Fruit fly (Drosophila melanogaster) whole organism, embryonic: ENCODE measurements around the gene Doc1.

Experiments
- Ada2b ChIP-seq: fragments of 200-800 bp; sonication (Bioruptor generic); IDR thresholded peaks from 2 replicates; pipeline ENCODE4 v1.3.6; 2022; ENCODE audit warnings: missing biosample characterization, missing genetic modification characterization
- Bdp1 ChIP-seq: fragments of 200-800 bp; sonication (Bioruptor generic); optimal IDR thresholded peaks from 3 replicates; lab custom pipeline; 2016; ENCODE audit warnings: missing biosample characterization, missing genetic modification characterization
- CG10274 ChIP-seq: fragments of 200-800 bp; sonication (Bioruptor generic); optimal IDR thresholded peaks from 3 replicates; lab custom pipeline; 2017; ENCODE audit warnings: missing biosample characterization, mild to moderate bottlenecking, missing genetic modification characterization
- CG10366 ChIP-seq: fragments of 200-800 bp; sonication (Bioruptor generic); IDR thresholded peaks from 2 replicates; pipeline ENCODE4 v1.3.6; 2022; ENCODE audit warnings: missing biosample characterization, missing genetic modification characterization
- CG10543 ChIP-seq: fragments of 200-800 bp; sonication (Bioruptor generic); optimal IDR thresholded peaks from 3 replicates; lab custom pipeline; 2017; ENCODE audit warnings: missing biosample characterization, mild to moderate bottlenecking, missing genetic modification characterization, moderate library complexity
- CG10654 ChIP-seq: fragments of 200-800 bp; sonication (Bioruptor generic); optimal IDR thresholded peaks from 2 replicates; lab custom pipeline; 2016; ENCODE audit warnings: missing biosample characterization, missing genetic modification characterization
- CG10959 ChIP-seq: fragments of 200-800 bp; sonication (Bioruptor generic); IDR thresholded peaks from 2 replicates; pipeline ENCODE4 v1.3.6; 2022; ENCODE audit warnings: missing biosample characterization, missing genetic modification characterization
- CG10979 ChIP-seq: fragments of 200-800 bp; sonication (Bioruptor generic); optimal IDR thresholded peaks from 2 replicates; lab custom pipeline; 2018; ENCODE audit warnings: missing biosample characterization, mild to moderate bottlenecking, missing genetic modification characterization, moderate library complexity
- CG11093 ChIP-seq: fragments of 200-800 bp; sonication (Bioruptor generic); IDR thresholded peaks from 3 replicates; pipeline ENCODE4 v1.3.6; 2022; ENCODE audit warnings: missing biosample characterization, missing genetic modification characterization
- CG11723 ChIP-seq: fragments of 200-800 bp; sonication (Bioruptor generic); optimal IDR thresholded peaks from 2 replicates; lab custom pipeline; 2017; ENCODE audit warnings: missing biosample characterization, mild to moderate bottlenecking, missing genetic modification characterization
- CG13296 ChIP-seq: fragments of 200-800 bp; sonication (Bioruptor generic); optimal IDR thresholded peaks from 3 replicates; lab custom pipeline; 2018; ENCODE audit warnings: missing biosample characterization, mild to moderate bottlenecking, missing genetic modification characterization
- CG17361 ChIP-seq: fragments of 200-800 bp; sonication (Bioruptor generic); IDR thresholded peaks from 3 replicates; pipeline ENCODE4 v1.3.6; 2022; ENCODE audit warnings: missing biosample characterization, missing genetic modification characterization
- CG17612 ChIP-seq: fragments of 200-800 bp; sonication (Bioruptor generic); IDR thresholded peaks from 2 replicates; pipeline ENCODE4 v1.3.6; 2022; ENCODE audit warnings: missing biosample characterization, missing genetic modification characterization
- CG18262 ChIP-seq: fragments of 200-800 bp; optimal IDR thresholded peaks from 3 replicates; lab custom pipeline; 2019; ENCODE audit warnings: missing biosample characterization, mild to moderate bottlenecking, missing genetic modification characterization, moderate library complexity
- CG4360 ChIP-seq: fragments of 200-800 bp; sonication (Bioruptor generic); IDR thresholded peaks from 2 replicates; pipeline ENCODE4 v1.3.6; 2022; ENCODE audit warnings: missing biosample characterization, missing genetic modification characterization
- CG5953 ChIP-seq: fragments of 200-800 bp; sonication (Bioruptor generic); IDR thresholded peaks from 2 replicates; pipeline ENCODE4 v1.3.6; 2022; ENCODE audit warnings: missing biosample characterization, missing genetic modification characterization
- CG7786 ChIP-seq: fragments of 200-800 bp; sonication (Bioruptor generic); optimal IDR thresholded peaks from 2 replicates; lab custom pipeline; 2016; ENCODE audit warnings: missing biosample characterization, missing genetic modification characterization
- CG7987 ChIP-seq: fragments of 200-800 bp; sonication (Bioruptor generic); optimal IDR thresholded peaks from 2 replicates; lab custom pipeline; 2018; ENCODE audit warnings: missing biosample characterization, mild to moderate bottlenecking, missing genetic modification characterization, moderate library complexity
- CG8281 ChIP-seq: fragments of 200-800 bp; sonication (Bioruptor generic); optimal IDR thresholded peaks from 2 replicates; lab custom pipeline; 2018; ENCODE audit warnings: missing biosample characterization, mild to moderate bottlenecking, missing genetic modification characterization, moderate library complexity
- CG9215 ChIP-seq: fragments of 200-800 bp; sonication (Bioruptor generic); IDR thresholded peaks from 2 replicates; pipeline ENCODE4 v1.3.6; 2022; ENCODE audit warnings: missing biosample characterization, missing genetic modification characterization
- Camta ChIP-seq: fragments of 200-800 bp; sonication (Bioruptor generic); optimal IDR thresholded peaks from 2 replicates; lab custom pipeline; 2016; ENCODE audit warnings: missing biosample characterization, missing genetic modification characterization
- Dek ChIP-seq: fragments of 200-800 bp; sonication (Bioruptor generic); optimal IDR thresholded peaks from 3 replicates; lab custom pipeline; 2019; ENCODE audit warnings: missing biosample characterization, mild to moderate bottlenecking, missing genetic modification characterization, moderate library complexity
- Ets97D ChIP-seq: fragments of 200-800 bp; sonication (Bioruptor generic); optimal IDR thresholded peaks from 3 replicates; lab custom pipeline; 2016; ENCODE audit warnings: missing biosample characterization, missing genetic modification characterization
- Gsc ChIP-seq: fragments of 200-800 bp; sonication (Bioruptor generic); IDR thresholded peaks from 2 replicates; pipeline ENCODE4 v1.3.6; 2022; ENCODE audit warnings: missing biosample characterization, missing genetic modification characterization
- Lpt ChIP-seq: fragments of >200 bp; optimal IDR thresholded peaks from 2 replicates; lab custom pipeline; 2018; ENCODE audit warnings: missing biosample characterization, missing genetic modification characterization
- Meics ChIP-seq: fragments of 200-800 bp; sonication (Bioruptor generic); optimal IDR thresholded peaks from 2 replicates; lab custom pipeline; 2017; ENCODE audit warnings: missing biosample characterization, mild to moderate bottlenecking, missing genetic modification characterization
- NC2α ChIP-seq: fragments of 200-800 bp; sonication (Bioruptor generic); optimal IDR thresholded peaks from 2 replicates; lab custom pipeline; 2016; ENCODE audit warnings: missing biosample characterization, missing genetic modification characterization
- Side ChIP-seq: fragments of 200-800 bp; sonication (Bioruptor generic); optimal IDR thresholded peaks from 2 replicates; lab custom pipeline; 2016; ENCODE audit warnings: missing biosample characterization, missing genetic modification characterization
- Taf1 ChIP-seq: fragments of 200-800 bp; sonication (Bioruptor generic); IDR thresholded peaks from 2 replicates; pipeline ENCODE4 v1.3.6; 2022; ENCODE audit warnings: missing biosample characterization, missing genetic modification characterization
- chinmo ChIP-seq: fragments of 200-800 bp; sonication (Bioruptor generic); IDR thresholded peaks from 4 replicates; pipeline ENCODE4 v1.3.6; 2022; ENCODE audit warnings: missing biosample characterization, missing genetic modification characterization; ENCODE audit not compliant: partially characterized antibody
- ci ChIP-seq: fragments of 200-800 bp; sonication (Bioruptor generic); IDR thresholded peaks from 3 replicates; pipeline ENCODE4 v1.3.6; 2022; ENCODE audit warnings: missing biosample characterization, missing genetic modification characterization
- cwo ChIP-seq: fragments of 200-800 bp; sonication (Bioruptor generic); optimal IDR thresholded peaks from 3 replicates; lab custom pipeline; 2017; ENCODE audit warnings: missing biosample characterization, missing genetic modification characterization, mild to moderate bottlenecking, moderate library complexity, missing genetic modification reagents
- dati ChIP-seq: fragments of 200-800 bp; sonication (Bioruptor generic); IDR thresholded peaks from 2 replicates; pipeline ENCODE4 v1.3.6; 2022; ENCODE audit warnings: missing biosample characterization, missing genetic modification characterization
- dmrt99B ChIP-seq: fragments of 200-800 bp; sonication (Bioruptor generic); optimal IDR thresholded peaks from 2 replicates; lab custom pipeline; 2018; ENCODE audit warnings: missing biosample characterization, mild to moderate bottlenecking, missing genetic modification characterization, moderate library complexity
- fd96Cb ChIP-seq: fragments of 200-800 bp; sonication (Bioruptor generic); optimal IDR thresholded peaks from 2 replicates; lab custom pipeline; 2018; ENCODE audit warnings: missing biosample characterization, mild to moderate bottlenecking, missing genetic modification characterization, moderate library complexity
- gsb-n ChIP-seq: fragments of 200-800 bp; sonication (Bioruptor generic); optimal IDR thresholded peaks from 3 replicates; lab custom pipeline; 2018; ENCODE audit warnings: missing biosample characterization, mild to moderate bottlenecking, missing genetic modification characterization
- lab ChIP-seq: fragments of 200-800 bp; sonication (Bioruptor generic); optimal IDR thresholded peaks from 3 replicates; lab custom pipeline; 2017; ENCODE audit warnings: missing biosample characterization, missing genetic modification characterization, mild to moderate bottlenecking, moderate library complexity, missing genetic modification reagents
- lilli ChIP-seq: fragments of 200-800 bp; sonication (Bioruptor generic); optimal IDR thresholded peaks from 3 replicates; lab custom pipeline; 2016; ENCODE audit warnings: missing biosample characterization, missing genetic modification characterization
- lmd ChIP-seq: fragments of 200-800 bp; sonication (Bioruptor generic); IDR thresholded peaks from 2 replicates; pipeline ENCODE4 v1.3.6; 2022; ENCODE audit warnings: missing biosample characterization, missing genetic modification characterization
- nom ChIP-seq: fragments of 200-800 bp; sonication (Bioruptor generic); optimal IDR thresholded peaks from 2 replicates; lab custom pipeline; 2017; ENCODE audit warnings: missing biosample characterization, missing genetic modification characterization, mild to moderate bottlenecking, moderate library complexity, missing genetic modification reagents
- oc ChIP-seq: fragments of 200-800 bp; sonication (Bioruptor generic); optimal IDR thresholded peaks from 2 replicates; lab custom pipeline; 2018; ENCODE audit warnings: missing biosample characterization, mild to moderate bottlenecking, missing genetic modification characterization, moderate library complexity
- pfk ChIP-seq: fragments of 200-800 bp; sonication (Bioruptor generic); optimal IDR thresholded peaks from 2 replicates; lab custom pipeline; 2018; ENCODE audit warnings: missing biosample characterization, mild to moderate bottlenecking, missing genetic modification characterization, moderate library complexity
- prd ChIP-seq, 3 experiments: fragments of >200 bp in 2 of 3; fragments of 200-800 bp in 1 of 3; sonication (Bioruptor generic) in 1 of 3; optimal IDR thresholded peaks in 2 of 3; IDR thresholded peaks in 1 of 3; 2 replicates in 2 of 3; 3 replicates in 1 of 3; pipeline versions ENCODE4 v1.3.6 to Lab custom; 2017 to 2022; ENCODE audit warnings: missing biosample characterization in 1 of 3, missing genetic modification characterization in 1 of 3
- repo ChIP-seq: fragments of 200-800 bp; sonication (Bioruptor generic); optimal IDR thresholded peaks from 2 replicates; lab custom pipeline; 2016; ENCODE audit warnings: missing biosample characterization, missing genetic modification characterization
- sisA ChIP-seq: fragments of 200-800 bp; sonication (Bioruptor generic); IDR thresholded peaks from 2 replicates; pipeline ENCODE4 v1.3.6; 2022; ENCODE audit warnings: missing biosample characterization, missing genetic modification characterization
- toy ChIP-seq: fragments of 200-800 bp; sonication (Bioruptor generic); IDR thresholded peaks from 2 replicates; pipeline ENCODE4 v1.3.6; 2022; ENCODE audit warnings: missing biosample characterization, missing genetic modification characterization
- unc-4 ChIP-seq: fragments of 200-800 bp; sonication (Bioruptor generic); IDR thresholded peaks from 2 replicates; pipeline ENCODE4 v1.3.6; 2022; ENCODE audit warnings: missing biosample characterization, missing genetic modification characterization; ENCODE audit not compliant: partially characterized antibody
- zen ChIP-seq: fragments of 200-800 bp; sonication (Bioruptor generic); optimal IDR thresholded peaks from 3 replicates; lab custom pipeline; 2018; ENCODE audit warnings: missing biosample characterization, mild to moderate bottlenecking, missing genetic modification characterization, moderate library complexity
- zf30C ChIP-seq: fragments of 200-800 bp; sonication (Bioruptor generic); optimal IDR thresholded peaks from 3 replicates; lab custom pipeline; 2018; ENCODE audit warnings: missing biosample characterization, mild to moderate bottlenecking, missing genetic modification characterization

The Doc1 gene

dm6 chr3L:9057429-9058088 lies 16.4 kb downstream of the Doc1 start (continued):
- TF ChIP-seq CG17612, result peak; percentile 66
- no peak for TF ChIP-seq repo (GFP tag; lab: Kevin White, UChicago)
- peak; percentile 86 for TF ChIP-seq zf30C (GFP tag; lab: Kevin White, UChicago)
- TF ChIP-seq CG7987 (GFP tag; lab: Kevin White, UChicago), result peak; percentile 68
- TF ChIP-seq CG10979 (tag; lab: Kevin White, UChicago), result peak; percentile 91
- TF ChIP-seq CG10654 (GFP tag; lab: Kevin White, UChicago), result peak; percentile 88
- no peak for TF ChIP-seq prd (optimal IDR thresholded peaks at IDR 0.05; lab: Kevin White, UChicago)
- peak; percentile 93 for TF ChIP-seq prd (GFP tag; IDR thresholded peaks at IDR 0.05; lab: Robert Waterston, UW)
- peak; percentile 80 for TF ChIP-seq oc (tag; lab: Kevin White, UChicago)
- no peak for TF ChIP-seq chinmo (GFP tag; lab: Robert Waterston, UW)
- TF ChIP-seq lab (GFP tag; lab: Kevin White, UChicago), result peak; percentile 97
- TF ChIP-seq nom (GFP tag; lab: Kevin White, UChicago), result peak; percentile 90
- TF ChIP-seq lmd, result peak; percentile 90
- peak; percentile 75; the same call in 1 of the 2 replicates for TF ChIP-seq toy (GFP tag; lab: Robert Waterston, UW)
- peak; percentile 95 for TF ChIP-seq CG17361 (GFP tag; lab: Robert Waterston, UW)
- peak; percentile 92 for TF ChIP-seq sisA (GFP tag; lab: Robert Waterston, UW)
- TF ChIP-seq CG8281, result peak; percentile 71
- TF ChIP-seq Meics, result peak; percentile 93
- no peak for TF ChIP-seq Lpt
- TF ChIP-seq pfk (GFP tag; lab: Kevin White, UChicago), result peak; percentile 2
- peak; percentile 53 for TF ChIP-seq Camta (GFP tag; lab: Kevin White, UChicago)
- TF ChIP-seq CG11093 (GFP tag; lab: Robert Waterston, UW), result peak; percentile 80
- peak; percentile 3 for TF ChIP-seq Ets97D (GFP tag; lab: Kevin White, UChicago)
- peak; percentile 86 for TF ChIP-seq fd96Cb (tag; lab: Kevin White, UChicago)
- TF ChIP-seq Dek, result peak; percentile 94
- peak; percentile 80 for TF ChIP-seq CG5953 (GFP tag; lab: Robert Waterston, UW)
- TF ChIP-seq CG13296, result peak; percentile 91
- TF ChIP-seq Taf1 (GFP tag; lab: Robert Waterston, UW), result peak; percentile 90
- TF ChIP-seq Bdp1, result peak; percentile 30
- peak; percentile 54 for TF ChIP-seq dati
- peak; percentile 51 for TF ChIP-seq CG4360 (GFP tag; lab: Robert Waterston, UW)
- TF ChIP-seq dmrt99B (tag; lab: Kevin White, UChicago), result peak; percentile 92
- peak; percentile 73 for TF ChIP-seq Gsc (GFP tag; lab: Robert Waterston, UW)
- peak; percentile 11 for TF ChIP-seq Side (GFP tag; lab: Kevin White, UChicago)
- TF ChIP-seq CG10274 (GFP tag; lab: Kevin White, UChicago), result peak; percentile 62
- peak; percentile 74 for TF ChIP-seq zen
- TF ChIP-seq ci (GFP tag; lab: Robert Waterston, UW), result peak; percentile 92
- TF ChIP-seq CG18262 (tag; lab: Kevin White, UChicago), result peak; percentile 94
- TF ChIP-seq lilli (GFP tag; lab: Kevin White, UChicago), result peak; percentile 82
- TF ChIP-seq Ada2b (GFP tag; lab: Robert Waterston, UW), result peak; percentile 89
- peak; percentile 90 for TF ChIP-seq cwo (GFP tag; lab: Kevin White, UChicago)
- TF ChIP-seq CG10543, result peak; percentile 95
- TF ChIP-seq CG10366, result peak; percentile 88
- TF ChIP-seq CG7786 (GFP tag; lab: Kevin White, UChicago), result peak; percentile 3
- no peak for TF ChIP-seq NC2α (GFP tag; lab: Kevin White, UChicago)
- TF ChIP-seq CG11723 (GFP tag; lab: Kevin White, UChicago), result peak; percentile 80
- peak; percentile 89 for TF ChIP-seq CG9215
- peak; percentile 88 for TF ChIP-seq gsb-n (tag; lab: Kevin White, UChicago)
- no peak for TF ChIP-seq unc-4
- TF ChIP-seq CG10959 (GFP tag; lab: Robert Waterston, UW), result peak; percentile 79
